Worm (Caenorhabditis elegans): ENCODE results near the gene T25B9.11.

ce11 chrIV:10784085-10784484 lies 19.8 kb downstream of the T25B9.11 start:
- TF ChIP-seq nhr-41 (GFP tag; IDR thresholded peaks at IDR 0.05), result no peak
- no peak for TF ChIP-seq nhr-6 (tag; optimal IDR thresholded peaks at IDR 0.05)
- no peak for TF ChIP-seq php-3 (GFP tag; IDR thresholded peaks at IDR 0.05)

Data from whole organism, L4 larva.